Worm (Caenorhabditis elegans) whole organism, L4 larva: Measurements from ENCODE around the gene srd-58.

Source experiments
- R02D3.7 ChIP-seq: fragments of 150-350 bp; sonication (generic microtip); optimal IDR thresholded peaks from 3 replicates; lab custom pipeline; 2014; ENCODE audit warnings: missing biosample characterization, missing genetic modification characterization
- aha-1 ChIP-seq: fragments of 150-350 bp; peaks from one replicate; lab custom pipeline; 2014; ENCODE audit warnings: missing biosample characterization, missing genetic modification characterization
- ama-1 ChIP-seq: fragments of 150-350 bp; optimal IDR thresholded peaks from 2 replicates; lab custom pipeline; 2014; ENCODE audit warnings: inconsistent platforms, mixed read lengths
- attf-4 ChIP-seq: sonication (generic microtip); optimal IDR thresholded peaks from 3 replicates; lab custom pipeline; 2017; ENCODE audit warnings: missing biosample characterization, missing genetic modification characterization
- fos-1 ChIP-seq: fragments of 150-350 bp; optimal IDR thresholded peaks from 2 replicates; lab custom pipeline; 2014; ENCODE audit warnings: missing biosample characterization, missing genetic modification characterization
- hlh-30 ChIP-seq: sonication (generic microtip); optimal IDR thresholded peaks from 2 replicates; lab custom pipeline; 2017; ENCODE audit warnings: antibody characterized with exemption, mild to moderate bottlenecking, missing genetic modification characterization, missing compliant biosample characterization; ENCODE audit not compliant: insufficient read depth
- nhr-77 ChIP-seq: fragments of 150-350 bp; optimal IDR thresholded peaks from 2 replicates; lab custom pipeline; 2014; ENCODE audit warnings: missing biosample characterization, missing genetic modification characterization
- pqm-1 ChIP-seq: sonication (generic microtip); optimal IDR thresholded peaks from 2 replicates; lab custom pipeline; 2017; ENCODE audit warnings: missing biosample characterization, missing genetic modification characterization
- snpc-4 ChIP-seq: fragments of 150-350 bp; optimal IDR thresholded peaks from 2 replicates; lab custom pipeline; 2014; ENCODE audit warnings: missing biosample characterization, missing genetic modification characterization

ce11 chrII:7196040-7196439, 8.8 kb downstream of the srd-58 start, which contains the start of gene maoc-1:
- TF ChIP-seq ama-1 (lab: Kevin White, UChicago) (no peak), R02D3.7 (tag; lab: Kevin White, UChicago) (no peak), pqm-1 (no peak), snpc-4 (no peak), attf-4 (tag; lab: Kevin White, UChicago) (no peak), nhr-77 (tag; lab: Kevin White, UChicago) (peak; percentile 37), aha-1 (tag; lab: Kevin White, UChicago) (no peak), hlh-30 (tag; lab: Kevin White, UChicago) (no peak), fos-1 (tag; lab: Kevin White, UChicago) (no peak)
